Fruit fly (Drosophila melanogaster): ENCODE data around the gene CG15431.

CG15431 gene

DNA sequence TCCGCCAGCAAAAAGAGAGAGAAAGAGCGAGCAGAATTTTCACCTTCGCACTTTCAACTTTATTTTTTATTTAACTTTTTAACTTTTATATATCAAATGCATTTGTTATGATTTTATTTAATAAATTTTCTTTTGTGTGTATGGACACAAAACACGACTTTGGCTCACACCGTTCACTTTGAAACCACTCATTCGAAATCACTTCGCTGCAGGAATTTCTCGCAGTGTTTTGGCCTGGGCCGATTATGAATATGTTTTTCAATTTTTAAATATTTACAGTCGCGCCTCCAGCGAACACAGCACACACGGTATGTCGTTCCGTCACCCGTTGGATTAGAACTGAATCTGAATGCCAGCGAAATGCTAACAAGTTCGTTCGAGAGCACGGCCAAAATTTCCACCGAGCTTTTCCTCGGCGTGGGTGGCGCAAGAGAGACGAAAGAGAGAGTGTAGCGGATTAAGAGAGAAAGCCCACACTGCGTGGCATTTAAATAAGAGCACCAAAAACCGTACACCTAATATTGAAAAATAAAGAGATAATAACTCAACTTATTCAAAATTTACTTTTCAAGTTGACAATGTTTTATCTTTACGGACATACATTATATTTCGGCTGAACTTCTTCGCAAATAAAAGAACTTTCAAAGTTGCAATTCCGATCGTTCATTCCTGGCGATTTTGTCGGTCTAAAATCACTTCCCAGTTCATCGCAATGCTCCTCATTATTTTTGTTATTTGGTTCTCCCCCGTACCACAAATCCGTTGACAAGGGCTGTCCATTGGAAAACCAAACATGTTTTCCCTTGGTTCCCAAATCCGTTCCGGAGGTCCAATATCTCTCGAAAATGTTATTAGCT is at the start of gene CG15431:
Gene CG15431 (minus strand): TSS at position 402 of the 857 bp plus-strand sequence.
- TF ChIP-seq Ets98B (GFP tag; IDR thresholded peaks at IDR 0.05) (peak; percentile 41), CG10348 (GFP tag; IDR thresholded peaks at IDR 0.05) (no peak), CG32121 (GFP tag; IDR thresholded peaks at IDR 0.05) (peak; percentile 15; the same call in 1 of the 2 replicates), fd96Ca (GFP tag; IDR thresholded peaks at IDR 0.05) (peak; percentile 67; the same call in 2 of the 3 replicates), Snoo (tag; optimal IDR thresholded peaks at IDR 0.05) (no peak), EcR (GFP tag; optimal IDR thresholded peaks at IDR 0.05) (no peak), Pif1B (GFP tag; optimal IDR thresholded peaks at IDR 0.05) (no peak), CG9948 (tag; optimal IDR thresholded peaks at IDR 0.05) (no peak), CG13204 (GFP tag; optimal IDR thresholded peaks at IDR 0.05) (no peak), CG8159 (tag; optimal IDR thresholded peaks at IDR 0.05) (peak; percentile 35), CG8301 (tag; optimal IDR thresholded peaks at IDR 0.05) (no peak), CG15710 (tag; optimal IDR thresholded peaks at IDR 0.05) (no peak), CG34367 (tag; optimal IDR thresholded peaks at IDR 0.05) (no peak), CG12605 (GFP tag; IDR thresholded peaks at IDR 0.05) (no peak), CG17806 (tag; optimal IDR thresholded peaks at IDR 0.05) (no peak), CG14655 (GFP tag; optimal IDR thresholded peaks at IDR 0.05) (no peak), CG4496 (GFP tag; IDR thresholded peaks at IDR 0.05) (peak; percentile 63; the same call in 1 of the 3 replicates)

DNA sequence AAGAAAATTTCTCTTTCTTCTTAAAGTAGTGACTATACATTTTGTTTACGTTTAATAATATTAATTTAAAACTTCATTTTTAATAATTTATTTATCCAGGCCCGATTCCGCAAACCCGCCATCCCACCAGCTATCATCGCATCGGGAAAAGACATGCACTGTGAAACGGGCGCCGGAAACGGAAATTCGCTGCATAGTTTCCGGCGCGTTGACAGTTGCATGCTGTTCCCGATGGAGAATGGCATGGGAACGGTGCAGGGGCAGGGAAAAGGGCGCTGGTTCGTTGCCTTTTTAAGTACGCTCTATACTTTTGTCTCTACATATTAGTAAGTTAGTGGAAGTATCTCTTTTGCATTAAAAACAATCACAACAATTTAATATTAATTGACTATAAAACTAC is 36.9 kb upstream of the CG15431 start:
- TF ChIP-seq Pif1A (GFP tag; optimal IDR thresholded peaks at IDR 0.05) (no peak), CG4496 (GFP tag; IDR thresholded peaks at IDR 0.05) (peak; percentile 32; the same call in 1 of the 3 replicates), EcR (GFP tag; optimal IDR thresholded peaks at IDR 0.05) (no peak), CG15710 (tag; optimal IDR thresholded peaks at IDR 0.05) (no peak), CG34367 (tag; optimal IDR thresholded peaks at IDR 0.05) (no peak), Pif1B (GFP tag; optimal IDR thresholded peaks at IDR 0.05) (no peak)

DNA sequence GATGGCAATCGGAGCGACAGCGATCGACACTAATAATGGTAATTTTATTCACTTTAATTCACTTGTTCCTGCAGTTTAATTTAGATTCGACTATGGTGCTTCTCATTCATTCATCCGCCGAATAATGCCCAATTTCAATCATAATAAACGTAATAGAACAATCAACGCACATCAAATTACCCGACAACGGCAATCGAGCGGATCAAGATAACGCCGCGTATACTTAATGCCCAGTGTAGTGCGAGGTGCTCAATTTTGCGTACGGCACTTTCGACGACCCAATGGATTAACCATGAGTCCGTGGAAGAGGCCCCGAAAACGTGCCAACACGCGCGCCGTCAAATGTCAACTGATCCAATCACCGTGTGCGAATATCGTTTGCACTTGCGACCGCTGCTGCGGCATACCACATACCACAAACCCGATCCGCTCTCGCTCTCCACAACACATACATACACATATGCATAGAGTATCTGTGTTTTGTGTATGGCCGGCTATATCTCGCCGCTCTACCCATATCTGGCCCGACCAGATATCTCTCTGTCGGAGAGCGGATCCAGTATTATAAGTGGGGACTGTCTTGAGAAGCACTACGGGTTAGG is 35.7 kb upstream of the CG15431 start, which contains the start of gene ine:
Gene ine (minus strand): TSS at position 351 of the 602 bp plus-strand sequence.
- TF ChIP-seq Pif1B (GFP tag; optimal IDR thresholded peaks at IDR 0.05) = no peak
- TF ChIP-seq EcR (GFP tag; optimal IDR thresholded peaks at IDR 0.05) = no peak
- peak; percentile 42; the same call in 1 of the 2 replicates for TF ChIP-seq CG32121 (GFP tag; IDR thresholded peaks at IDR 0.05)
- TF ChIP-seq CG9948 (tag; optimal IDR thresholded peaks at IDR 0.05) = no peak
- no peak for TF ChIP-seq CG14655 (GFP tag; optimal IDR thresholded peaks at IDR 0.05)
- no peak for TF ChIP-seq Pif1A (GFP tag; optimal IDR thresholded peaks at IDR 0.05)
- no peak for TF ChIP-seq CG17806 (tag; optimal IDR thresholded peaks at IDR 0.05)
- TF ChIP-seq CG8159 (tag; optimal IDR thresholded peaks at IDR 0.05) = no peak
- peak; percentile 67; the same call in 1 of the 2 replicates for TF ChIP-seq Ets98B (GFP tag; IDR thresholded peaks at IDR 0.05)
- TF ChIP-seq CG10348 (GFP tag; IDR thresholded peaks at IDR 0.05) = no peak
- TF ChIP-seq fd96Ca (GFP tag; IDR thresholded peaks at IDR 0.05) = peak; percentile 58; the same call in 2 of the 3 replicates
- TF ChIP-seq Snoo (tag; optimal IDR thresholded peaks at IDR 0.05) = no peak
- no peak for TF ChIP-seq gl (tag; optimal IDR thresholded peaks at IDR 0.05)
- TF ChIP-seq CG13204 (GFP tag; optimal IDR thresholded peaks at IDR 0.05) = no peak
- no peak for TF ChIP-seq CG34367 (tag; optimal IDR thresholded peaks at IDR 0.05)
- TF ChIP-seq rn (GFP tag; IDR thresholded peaks at IDR 0.05) = no peak
- TF ChIP-seq CG8301 (tag; optimal IDR thresholded peaks at IDR 0.05) = no peak
- peak; percentile 64; the same call in 2 of the 3 replicates for TF ChIP-seq CG4496 (GFP tag; IDR thresholded peaks at IDR 0.05)
- no peak for TF ChIP-seq D1 (tag; optimal IDR thresholded peaks at IDR 0.05)
- peak; percentile 29; the same call in 1 of the 2 replicates for TF ChIP-seq CG12605 (GFP tag; IDR thresholded peaks at IDR 0.05)
- no peak for TF ChIP-seq CG15710 (tag; optimal IDR thresholded peaks at IDR 0.05)

DNA sequence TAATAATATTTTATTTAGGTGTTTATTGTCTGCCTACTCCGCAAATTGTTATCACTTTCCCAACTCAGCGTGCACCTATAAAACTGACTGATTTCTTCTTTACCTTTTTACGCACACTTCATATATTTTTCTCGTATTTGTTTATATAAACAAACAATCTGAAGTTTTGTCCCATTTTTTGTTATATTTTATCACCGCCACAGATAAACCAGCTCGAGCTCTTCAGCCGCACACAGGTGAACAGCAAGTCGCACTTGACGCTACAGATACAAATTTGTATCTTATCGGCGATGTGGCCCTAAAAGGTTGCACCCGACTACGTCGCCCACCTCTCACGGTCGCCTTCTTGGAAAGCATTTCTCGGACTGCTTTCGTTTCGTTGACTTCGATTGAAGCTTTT is 34.3 kb upstream of the CG15431 start:
- TF ChIP-seq Ets98B (GFP tag; IDR thresholded peaks at IDR 0.05) = no peak
- TF ChIP-seq CG15710 (tag; optimal IDR thresholded peaks at IDR 0.05) = no peak
- TF ChIP-seq CG34367 (tag; optimal IDR thresholded peaks at IDR 0.05) = no peak
- no peak for TF ChIP-seq Pif1A (GFP tag; optimal IDR thresholded peaks at IDR 0.05)
- no peak for TF ChIP-seq CG8301 (tag; optimal IDR thresholded peaks at IDR 0.05)
- TF ChIP-seq gl (tag; optimal IDR thresholded peaks at IDR 0.05) = no peak
- no peak for TF ChIP-seq CG10348 (GFP tag; IDR thresholded peaks at IDR 0.05)
- TF ChIP-seq CG9948 (tag; optimal IDR thresholded peaks at IDR 0.05) = no peak
- TF ChIP-seq rn (GFP tag; IDR thresholded peaks at IDR 0.05) = no peak

- TF ChIP-seq CG4496 (GFP tag; IDR thresholded peaks at IDR 0.05) (no peak), Ets98B (GFP tag; IDR thresholded peaks at IDR 0.05) (no peak)
These were observed 23.9 kb upstream of the CG15431 start, which contains the start of gene FIG4 for dm6 chr2L:4464946-4465345. FIG4 (plus strand) TSS chr2L:4465174.

- 0 out of 2 replicates have a peak, but pooled peaks have one; percentile 39 for TF ChIP-seq CG12605 (GFP tag; IDR thresholded peaks at IDR 0.05)
- TF ChIP-seq CG9948 (tag; optimal IDR thresholded peaks at IDR 0.05) = no peak
These were observed 22.2 kb upstream of the CG15431 start, which contains the start of the genes CG15443 and Paris for dm6 chr2L:4463323-4463722. CG15443 (minus strand) TSS chr2L:4463447. Paris (plus strand) TSS chr2L:4463611.
